Fruit fly (Drosophila melanogaster): ENCODE data around the gene osa.

The osa gene

dm6 chr3R:17710418-17710817 lies 7.7 kb downstream of the osa start:
- TF ChIP-seq prd (optimal IDR thresholded peaks at IDR 0.05): no peak
- TF ChIP-seq prd (GFP tag; IDR thresholded peaks at IDR 0.05): 0 out of 3 replicates have a peak, but pooled peaks have one; percentile 10
- TF ChIP-seq CG8924 (tag; optimal IDR thresholded peaks at IDR 0.05): peak; percentile 2
- TF ChIP-seq sim (GFP tag; IDR thresholded peaks at IDR 0.05): no peak
- peak; percentile 41 for TF ChIP-seq row (GFP tag; IDR thresholded peaks at IDR 0.05)
- no peak for TF ChIP-seq Hmx (GFP tag; optimal IDR thresholded peaks at IDR 0.05)
- TF ChIP-seq Sry-β (GFP tag; optimal IDR thresholded peaks at IDR 0.05): peak; percentile 83
- TF ChIP-seq CG7786 (GFP tag; optimal IDR thresholded peaks at IDR 0.05): no peak
- TF ChIP-seq YL-1 (GFP tag; optimal IDR thresholded peaks at IDR 0.05): no peak
- TF ChIP-seq sens (GFP tag): peak; percentile 75
- no peak for TF ChIP-seq Ets65A (GFP tag)

DNA sequence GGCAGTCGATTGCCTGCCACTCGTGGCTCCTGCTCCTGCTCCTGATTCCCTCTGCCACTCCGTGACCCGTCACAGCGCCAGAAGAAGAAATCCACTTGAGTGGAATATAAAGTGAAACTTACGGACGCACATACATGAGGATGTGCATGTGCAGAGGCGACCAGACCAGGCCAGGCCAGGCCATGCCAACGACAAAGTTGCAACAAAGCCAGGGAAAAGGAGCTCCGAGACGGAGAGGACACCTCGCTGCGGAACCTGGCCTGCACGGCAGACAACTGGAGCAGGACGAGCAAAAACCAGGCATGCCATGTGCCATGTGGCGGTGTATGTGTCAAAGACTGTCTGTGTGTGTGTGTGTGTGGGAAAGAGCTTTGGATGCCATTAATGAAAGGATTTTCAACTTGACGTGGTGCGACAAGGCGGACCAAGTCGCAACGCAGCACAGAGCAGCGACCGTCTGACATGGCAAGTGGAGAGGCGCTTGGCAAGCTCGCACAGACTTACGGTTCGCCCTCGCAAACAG lies 8.5 kb downstream of the osa start:
- TF ChIP-seq CG18619 (GFP tag; optimal IDR thresholded peaks at IDR 0.05) (no peak), amos (GFP tag; IDR thresholded peaks at IDR 0.05; ENCODE audit: partially characterized antibody) (0 out of 2 replicates have a peak, but pooled peaks have one; percentile 2), CG8388 (GFP tag; optimal IDR thresholded peaks at IDR 0.05) (no peak), ara (GFP tag; IDR thresholded peaks at IDR 0.05) (0 out of 2 replicates have a peak, but pooled peaks have one; percentile 21), CG8478 (optimal IDR thresholded peaks at IDR 0.05) (peak; percentile 64), CG32767 (GFP tag; IDR thresholded peaks at IDR 0.05) (no peak), CG15073 (GFP tag; optimal IDR thresholded peaks at IDR 0.05) (no peak), Sry-δ (GFP tag; optimal IDR thresholded peaks at IDR 0.05) (no peak), pnt (GFP tag; optimal IDR thresholded peaks at IDR 0.05) (no peak), knrl (GFP tag; IDR thresholded peaks at IDR 0.05; ENCODE audit: partially characterized antibody) (0 out of 3 replicates have a peak, but pooled peaks have one; percentile 29), Xbp1 (GFP tag; optimal IDR thresholded peaks at IDR 0.05) (no peak), NfI (GFP tag; optimal IDR thresholded peaks at IDR 0.05) (no peak), CG12391 (tag; optimal IDR thresholded peaks at IDR 0.05) (no peak), sima (GFP tag; optimal IDR thresholded peaks at IDR 0.05) (no peak), Optix (GFP tag; IDR thresholded peaks at IDR 0.05) (no peak), gfzf (GFP tag; optimal IDR thresholded peaks at IDR 0.05) (no peak), ken (GFP tag; IDR thresholded peaks at IDR 0.05) (no peak), Abd-B (GFP tag; optimal IDR thresholded peaks at IDR 0.05) (no peak), CG12236 (GFP tag; optimal IDR thresholded peaks at IDR 0.05) (no peak), CG3163 (GFP tag; optimal IDR thresholded peaks at IDR 0.05) (no peak), ERR (GFP tag; optimal IDR thresholded peaks at IDR 0.05) (no peak), zfh1 (GFP tag; IDR thresholded peaks at IDR 0.05) (no peak), sens (GFP tag) (peak; percentile 1), Mrtf (GFP tag; IDR thresholded peaks at IDR 0.05) (no peak), ci (GFP tag; IDR thresholded peaks at IDR 0.05) (0 out of 3 replicates have a peak, but pooled peaks have one; percentile 17), CG17328 (GFP tag; IDR thresholded peaks at IDR 0.05) (0 out of 2 replicates have a peak, but pooled peaks have one; percentile 17), lmd (GFP tag; IDR thresholded peaks at IDR 0.05) (no peak), CG8290 (GFP tag; optimal IDR thresholded peaks at IDR 0.05) (no peak), CG8290 (tag; optimal IDR thresholded peaks at IDR 0.05) (no peak), gcm2 (GFP tag; optimal IDR thresholded peaks at IDR 0.05) (no peak), CG3281 (GFP tag; optimal IDR thresholded peaks at IDR 0.05) (no peak), cato (GFP tag; optimal IDR thresholded peaks at IDR 0.05; ENCODE audit: borderline replicate concordance) (no peak), Hand (GFP tag; optimal IDR thresholded peaks at IDR 0.05) (no peak), Ssrp (tag; optimal IDR thresholded peaks at IDR 0.05) (no peak), CG1024 (GFP tag; IDR thresholded peaks at IDR 0.05) (no peak), CG7928 (GFP tag; optimal IDR thresholded peaks at IDR 0.05) (no peak), Sox102F (GFP tag; optimal IDR thresholded peaks at IDR 0.05) (no peak), CG15514 (GFP tag; optimal IDR thresholded peaks at IDR 0.05) (no peak), stc (GFP tag; IDR thresholded peaks at IDR 0.05) (no peak), Bgb (GFP tag; IDR thresholded peaks at IDR 0.05; ENCODE audit: partially characterized antibody) (0 out of 2 replicates have a peak, but pooled peaks have one; percentile 30), CG6175 (GFP tag; IDR thresholded peaks at IDR 0.05) (no peak)
